Worm (Caenorhabditis elegans) whole organism, mixed stage, embryonic: ENCODE results near the gene glct-6.

Experiments used
- M03D4.4 ChIP-seq: sonication (generic microtip); optimal IDR thresholded peaks from 2 replicates; lab custom pipeline; 2017; ENCODE audit warnings: mild to moderate bottlenecking, missing genetic modification characterization, missing compliant biosample characterization
- bed-3 ChIP-seq: fragments of 200-800 bp; sonication (Bioruptor generic); optimal IDR thresholded peaks from 3 replicates; lab custom pipeline; 2018; ENCODE audit warnings: mild to moderate bottlenecking, missing genetic modification characterization, moderate library complexity, missing compliant biosample characterization
- blmp-1 ChIP-seq: fragments of 150-350 bp; optimal IDR thresholded peaks from 2 replicates; lab custom pipeline; 2014; ENCODE audit warnings: missing biosample characterization, missing genetic modification characterization
- ceh-39 ChIP-seq: fragments of 150-350 bp; optimal IDR thresholded peaks from 2 replicates; lab custom pipeline; 2014; ENCODE audit warnings: missing biosample characterization, missing genetic modification characterization
- ceh-43 ChIP-seq: fragments of 200-800 bp; sonication (Bioruptor generic); optimal IDR thresholded peaks from 2 replicates; lab custom pipeline; 2018; ENCODE audit warnings: mild to moderate bottlenecking, missing genetic modification characterization, moderate library complexity, missing compliant biosample characterization
- ceh-83 ChIP-seq: fragments of 200-800 bp; sonication (Bioruptor generic); optimal IDR thresholded peaks from 2 replicates; lab custom pipeline; 2018; ENCODE audit warnings: mild to moderate bottlenecking, missing genetic modification characterization, missing compliant biosample characterization
- ces-1 ChIP-seq: fragments of 150-350 bp; optimal IDR thresholded peaks from 2 replicates; lab custom pipeline; 2014; ENCODE audit warnings: missing biosample characterization, missing genetic modification reagents, missing genetic modification characterization
- cnd-1 ChIP-seq: fragments of 200-800 bp; sonication (Bioruptor generic); optimal IDR thresholded peaks from 2 replicates; lab custom pipeline; 2018; ENCODE audit warnings: mild to moderate bottlenecking, missing genetic modification characterization, missing compliant biosample characterization
- drap-1 ChIP-seq: fragments of 200-800 bp; sonication (Bioruptor generic); optimal IDR thresholded peaks from 3 replicates; lab custom pipeline; 2018; ENCODE audit warnings: mild to moderate bottlenecking, missing genetic modification characterization, missing compliant biosample characterization
- elt-1 ChIP-seq: sonication (generic microtip); optimal IDR thresholded peaks from 2 replicates; lab custom pipeline; 2017; ENCODE audit warnings: missing genetic modification characterization, mild to moderate bottlenecking, missing compliant biosample characterization, antibody characterized with exemption, moderate library complexity, borderline replicate concordance; ENCODE audit not compliant: insufficient read depth
- elt-3 ChIP-seq: fragments of 150-350 bp; optimal IDR thresholded peaks from 2 replicates; lab custom pipeline; 2014; ENCODE audit warnings: missing biosample characterization, missing genetic modification characterization
- ham-2 ChIP-seq: fragments of 200-800 bp; sonication (Bioruptor generic); optimal IDR thresholded peaks from 2 replicates; lab custom pipeline; 2018; ENCODE audit warnings: mild to moderate bottlenecking, missing genetic modification characterization, missing compliant biosample characterization
- hlh-1 ChIP-seq: fragments of 150-350 bp; optimal IDR thresholded peaks from 2 replicates; lab custom pipeline; 2014; ENCODE audit warnings: missing biosample characterization, missing genetic modification reagents, missing genetic modification characterization
- lin-13 ChIP-seq: fragments of 150-350 bp; optimal IDR thresholded peaks from 2 replicates; lab custom pipeline; 2014; ENCODE audit warnings: missing biosample characterization, missing genetic modification characterization
- lin-32 ChIP-seq: fragments of 200-800 bp; sonication (Bioruptor generic); optimal IDR thresholded peaks from 2 replicates; lab custom pipeline; 2018; ENCODE audit warnings: mild to moderate bottlenecking, missing genetic modification characterization, missing compliant biosample characterization
- lsy-2 ChIP-seq: fragments of 150-350 bp; optimal IDR thresholded peaks from 2 replicates; lab custom pipeline; 2014; ENCODE audit warnings: missing biosample characterization, missing genetic modification characterization
- mab-5 ChIP-seq: fragments of 150-350 bp; optimal IDR thresholded peaks from 2 replicates; lab custom pipeline; 2014; ENCODE audit warnings: missing biosample characterization, missing genetic modification characterization
- nhr-12 ChIP-seq: fragments of 150-350 bp; optimal IDR thresholded peaks from 2 replicates; lab custom pipeline; 2014; ENCODE audit warnings: missing biosample characterization, missing genetic modification characterization
- nhr-2 ChIP-seq: fragments of 150-350 bp; optimal IDR thresholded peaks from 2 replicates; lab custom pipeline; 2014; ENCODE audit warnings: missing biosample characterization, missing genetic modification characterization
- nhr-237 ChIP-seq: fragments of 150-350 bp; optimal IDR thresholded peaks from 2 replicates; lab custom pipeline; 2014; ENCODE audit warnings: missing biosample characterization, missing genetic modification characterization
- nhr-28 ChIP-seq: fragments of 150-350 bp; optimal IDR thresholded peaks from 2 replicates; lab custom pipeline; 2014; ENCODE audit warnings: missing biosample characterization, missing genetic modification characterization
- nhr-76 ChIP-seq: sonication (generic microtip); optimal IDR thresholded peaks from 2 replicates; lab custom pipeline; 2017; ENCODE audit warnings: missing biosample characterization, missing genetic modification characterization
- pha-4 ChIP-seq: fragments of 150-350 bp; optimal IDR thresholded peaks from 2 replicates; lab custom pipeline; 2018; ENCODE audit warnings: missing biosample characterization, missing genetic modification reagents, missing genetic modification characterization
- sem-2 ChIP-seq: fragments of 200-800 bp; sonication (Bioruptor generic); optimal IDR thresholded peaks from 2 replicates; lab custom pipeline; 2018; ENCODE audit warnings: mild to moderate bottlenecking, missing genetic modification characterization, missing compliant biosample characterization
- snpc-4 ChIP-seq: fragments of 150-350 bp; optimal IDR thresholded peaks from 2 replicates; lab custom pipeline; 2014; ENCODE audit warnings: missing biosample characterization, missing genetic modification characterization
- sptf-1 ChIP-seq: sonication (generic microtip); optimal IDR thresholded peaks from 2 replicates; lab custom pipeline; 2017; ENCODE audit warnings: mild to moderate bottlenecking, missing genetic modification characterization, moderate library complexity, missing compliant biosample characterization
- unc-120 ChIP-seq: sonication (generic microtip); optimal IDR thresholded peaks from 2 replicates; lab custom pipeline; 2017; ENCODE audit warnings: missing genetic modification characterization, missing compliant biosample characterization; ENCODE audit not compliant: poor library complexity, severe bottlenecking
- unc-39 ChIP-seq: fragments of 150-350 bp; optimal IDR thresholded peaks from 2 replicates; lab custom pipeline; 2014; ENCODE audit warnings: missing biosample characterization, missing genetic modification characterization
- unc-62 ChIP-seq: fragments of 150-350 bp; optimal IDR thresholded peaks from 2 replicates; lab custom pipeline; 2014; ENCODE audit warnings: missing biosample characterization, missing genetic modification reagents, missing genetic modification characterization
- zip-8 ChIP-seq: fragments of 150-350 bp; optimal IDR thresholded peaks from 2 replicates; lab custom pipeline; 2014; ENCODE audit warnings: missing biosample characterization, missing genetic modification characterization
- ztf-11 ChIP-seq: fragments of 150-350 bp; optimal IDR thresholded peaks from 2 replicates; lab custom pipeline; 2014; ENCODE audit warnings: missing biosample characterization, missing genetic modification characterization

Gene glct-6

ce11 chrIV:3812812-3813211 lies 28.8 kb downstream of the glct-6 start:
- TF ChIP-seq nhr-28 (no peak), lsy-2 (tag; lab: Kevin White, UChicago) (no peak), ceh-43 (GFP tag; lab: Kevin White, UChicago) (no peak), bed-3 (no peak), hlh-1 (no peak), unc-120 (tag; lab: Kevin White, UChicago) (no peak), ceh-83 (GFP tag; lab: Kevin White, UChicago) (no peak), mab-5 (tag; lab: Kevin White, UChicago) (no peak), ztf-11 (tag; lab: Kevin White, UChicago) (no peak), pha-4 (tag; lab: Kevin White, UChicago) (no peak), drap-1 (no peak)

DNA sequence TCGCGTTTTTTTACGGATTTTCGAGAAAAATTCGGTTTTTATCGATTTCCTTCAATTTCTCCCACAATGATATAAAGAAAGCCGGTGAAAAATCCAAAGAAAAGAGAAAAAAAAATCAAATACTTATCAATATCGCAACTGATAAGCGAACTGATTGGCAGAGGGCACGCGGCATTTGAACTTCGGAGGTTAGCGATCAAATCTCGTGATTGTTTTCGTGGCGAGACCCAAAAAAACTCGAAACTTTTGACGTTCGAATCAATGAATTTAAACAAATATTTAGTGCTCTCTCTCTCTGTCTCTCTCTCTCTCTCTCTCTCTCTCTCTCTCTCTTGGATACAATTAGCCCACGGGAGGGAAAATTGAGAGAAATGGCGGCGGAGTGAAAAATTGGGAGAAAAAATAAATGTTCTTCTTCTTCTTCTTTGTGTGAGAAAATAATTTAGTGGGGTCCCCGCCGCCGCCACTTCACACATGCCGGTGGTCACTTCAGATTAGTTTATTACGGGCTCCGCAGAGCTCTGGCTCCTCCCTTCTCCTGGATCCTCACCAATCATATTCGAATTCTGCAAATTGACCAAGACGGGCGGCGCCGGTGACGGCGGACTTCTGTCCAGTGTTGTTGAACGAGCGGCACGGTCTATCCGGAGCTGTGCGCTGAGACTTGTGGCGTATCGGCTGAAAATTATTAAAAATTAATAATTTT lies 30.7 kb downstream of the glct-6 start:
- TF ChIP-seq nhr-237 (tag; lab: Kevin White, UChicago) = no peak
- no peak for TF ChIP-seq unc-39 (tag; lab: Kevin White, UChicago)
- TF ChIP-seq sem-2 (GFP tag; lab: Kevin White, UChicago) = no peak
- no peak for TF ChIP-seq lin-32 (GFP tag; lab: Kevin White, UChicago)
- TF ChIP-seq ceh-83 (GFP tag; lab: Kevin White, UChicago) = no peak
- no peak for TF ChIP-seq bed-3
- no peak for TF ChIP-seq ztf-11 (tag; lab: Kevin White, UChicago)
- TF ChIP-seq cnd-1 (tag; lab: Kevin White, UChicago) = no peak
- no peak for TF ChIP-seq unc-120 (tag; lab: Kevin White, UChicago)
- no peak for TF ChIP-seq hlh-1
- TF ChIP-seq nhr-28 = no peak
- TF ChIP-seq lin-13 (tag; lab: Kevin White, UChicago) = no peak

ce11 chrIV:3815259-3815644 lies 31.2 kb downstream of the glct-6 start:
- no peak for TF ChIP-seq zip-8 (tag; lab: Kevin White, UChicago)
- TF ChIP-seq elt-1 (tag; lab: Kevin White, UChicago) = no peak
- no peak for TF ChIP-seq unc-120 (tag; lab: Kevin White, UChicago)
- TF ChIP-seq ham-2 (GFP tag; lab: Kevin White, UChicago) = no peak
- no peak for TF ChIP-seq ztf-11 (tag; lab: Kevin White, UChicago)
- TF ChIP-seq nhr-76 (tag; lab: Kevin White, UChicago) = no peak
- TF ChIP-seq bed-3 = no peak
- no peak for TF ChIP-seq elt-3
- TF ChIP-seq lsy-2 (tag; lab: Kevin White, UChicago) = no peak

ce11 chrIV:3817253-3817652 lies 33.2 kb downstream of the glct-6 start:
- TF ChIP-seq ces-1 (GFP tag; lab: Kevin White, UChicago) (no peak), lin-32 (GFP tag; lab: Kevin White, UChicago) (no peak), hlh-1 (no peak), M03D4.4 (no peak), nhr-28 (no peak), ceh-39 (tag; lab: Kevin White, UChicago) (no peak), ceh-43 (GFP tag; lab: Kevin White, UChicago) (no peak), bed-3 (no peak), blmp-1 (tag; lab: Kevin White, UChicago) (no peak), sptf-1 (no peak), nhr-2 (tag; lab: Kevin White, UChicago) (no peak), ztf-11 (tag; lab: Kevin White, UChicago) (no peak), nhr-12 (tag; lab: Kevin White, UChicago) (no peak), snpc-4 (tag; lab: Kevin White, UChicago) (no peak)

- TF ChIP-seq lsy-2 (tag; lab: Kevin White, UChicago) (no peak), nhr-76 (tag; lab: Kevin White, UChicago) (no peak), zip-8 (tag; lab: Kevin White, UChicago) (no peak), mab-5 (tag; lab: Kevin White, UChicago) (no peak), unc-39 (tag; lab: Kevin White, UChicago) (no peak), drap-1 (no peak), nhr-237 (tag; lab: Kevin White, UChicago) (no peak), unc-62 (GFP tag; lab: Kevin White, UChicago) (no peak), ceh-43 (GFP tag; lab: Kevin White, UChicago) (no peak), cnd-1 (tag; lab: Kevin White, UChicago) (no peak), M03D4.4 (no peak), nhr-12 (tag; lab: Kevin White, UChicago) (no peak)
Observed at ce11 chrIV:3819278-3819777, 35.3 kb downstream of the glct-6 start, which contains the start of gene bris-1. Gene bris-1, minus strand, starts transcription at chrIV:3819328.
